Worm (Caenorhabditis elegans) whole organism, late embryonic: Measurements from ENCODE around the gene K06H7.1.

ENCODE experiments used
- ama-1 ChIP-seq: fragments of 150-350 bp; optimal IDR thresholded peaks from 2 replicates; lab custom pipeline; 2014
- ceh-30 ChIP-seq: fragments of 150-350 bp; optimal IDR thresholded peaks from 2 replicates; lab custom pipeline; 2014; ENCODE audit warnings: missing biosample characterization, missing genetic modification characterization
- ceh-9 ChIP-seq: sonication (generic microtip); optimal IDR thresholded peaks from 2 replicates; lab custom pipeline; 2016; ENCODE audit warnings: mild to moderate bottlenecking, missing genetic modification characterization, inconsistent platforms, missing compliant biosample characterization
- elt-2 ChIP-seq: sonication (generic microtip); optimal IDR thresholded peaks from 2 replicates; lab custom pipeline; 2016; ENCODE audit warnings: missing genetic modification reagents, missing genetic modification characterization, missing compliant biosample characterization
- elt-4 ChIP-seq: sonication (generic microtip); optimal IDR thresholded peaks from 2 replicates; lab custom pipeline; 2016; ENCODE audit warnings: missing genetic modification characterization, missing compliant biosample characterization
- hlh-15 ChIP-seq: sonication (generic microtip); optimal IDR thresholded peaks from 2 replicates; lab custom pipeline; 2016; ENCODE audit warnings: missing genetic modification characterization, missing compliant biosample characterization
- hlh-8 ChIP-seq: sonication (generic microtip); optimal IDR thresholded peaks from 2 replicates; lab custom pipeline; 2016; ENCODE audit warnings: missing genotype, missing genetic modification characterization, missing compliant biosample characterization
- madf-2 ChIP-seq: sonication (generic microtip); optimal IDR thresholded peaks from 2 replicates; lab custom pipeline; 2017; ENCODE audit warnings: missing genetic modification characterization, missing compliant biosample characterization
- npax-4 ChIP-seq: sonication (generic microtip); optimal IDR thresholded peaks from 2 replicates; lab custom pipeline; 2016; ENCODE audit warnings: missing genetic modification characterization, missing compliant biosample characterization
- pax-1 ChIP-seq: fragments of 150-350 bp; optimal IDR thresholded peaks from 2 replicates; lab custom pipeline; 2014; ENCODE audit warnings: missing biosample characterization, missing genetic modification characterization
- pha-4 ChIP-seq: fragments of 150-350 bp; optimal IDR thresholded peaks from 2 replicates; lab custom pipeline; 2018; ENCODE audit warnings: missing biosample characterization, missing genetic modification reagents, missing genetic modification characterization
- pqm-1 ChIP-seq: sonication (generic microtip); optimal IDR thresholded peaks from 2 replicates; lab custom pipeline; 2016; ENCODE audit warnings: missing genetic modification characterization, missing compliant biosample characterization
- tbx-2 ChIP-seq: sonication (generic microtip); optimal IDR thresholded peaks from 2 replicates; lab custom pipeline; 2016; ENCODE audit warnings: missing genetic modification characterization, missing compliant biosample characterization
- unc-86 ChIP-seq: sonication (generic microtip); optimal IDR thresholded peaks from 2 replicates; lab custom pipeline; 2016; ENCODE audit warnings: missing genetic modification characterization, missing compliant biosample characterization

DNA sequence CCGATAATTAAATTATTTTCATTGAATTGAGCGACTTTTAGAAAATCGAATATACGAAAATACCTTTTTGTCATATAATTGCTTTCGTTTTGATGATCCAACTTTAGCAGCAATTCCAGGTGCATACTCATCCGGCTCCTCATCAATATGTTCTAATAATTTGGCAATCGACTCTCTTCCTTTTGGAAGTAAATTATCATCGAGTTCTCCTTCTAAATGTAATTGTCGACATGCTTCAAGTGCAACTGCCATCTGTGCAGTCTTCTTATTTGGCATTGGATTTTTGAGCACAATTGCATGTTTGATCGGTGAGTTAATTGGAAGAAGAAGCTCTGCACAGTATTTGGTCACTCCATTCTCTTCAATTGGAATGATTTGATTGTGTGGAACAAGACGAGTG is 21.9 kb upstream of the K06H7.1 start:
- no peak for TF ChIP-seq unc-86 (tag; lab: Kevin White, UChicago)
- TF ChIP-seq ceh-9 (tag; lab: Kevin White, UChicago): no peak
- no peak for TF ChIP-seq madf-2
- TF ChIP-seq ama-1 (lab: Kevin White, UChicago): no peak
- no peak for TF ChIP-seq npax-4
- no peak for TF ChIP-seq elt-2 (tag; lab: Kevin White, UChicago)
- no peak for TF ChIP-seq hlh-15 (tag; lab: Kevin White, UChicago)
- TF ChIP-seq ceh-30 (tag; lab: Kevin White, UChicago): no peak
- TF ChIP-seq pha-4 (tag; lab: Kevin White, UChicago): no peak
- no peak for TF ChIP-seq tbx-2 (tag; lab: Kevin White, UChicago)
- TF ChIP-seq pax-1 (tag; lab: Kevin White, UChicago): no peak
- TF ChIP-seq pqm-1 (tag; lab: Kevin White, UChicago): no peak
- no peak for TF ChIP-seq elt-4 (tag; lab: Kevin White, UChicago)
- no peak for TF ChIP-seq hlh-8 (tag; lab: Kevin White, UChicago)
